Worm (Caenorhabditis elegans) whole organism, midembryonic: Measurements from ENCODE around the gene C49C8.1.

ENCODE experiments used
- T22C8.4 ChIP-seq: fragments of 200-800 bp; sonication (Bioruptor generic); IDR thresholded peaks from 2 replicates; pipeline ENCODE4 v1.3.6; 2022; ENCODE audit warnings: missing genetic modification characterization, missing compliant biosample characterization
- flt-1 ChIP-seq: fragments of 200-800 bp; sonication (Bioruptor generic); IDR thresholded peaks from 2 replicates; pipeline ENCODE4 v1.3.6; 2022; ENCODE audit warnings: missing genetic modification characterization, missing compliant biosample characterization
- klf-2 ChIP-seq: fragments of 200-800 bp; sonication (Bioruptor generic); conservative IDR thresholded peaks from 2 replicates; pipeline ENCODE4 v1.3.6; 2022; ENCODE audit warnings: missing genetic modification reagents, missing genetic modification characterization, missing compliant biosample characterization
- med-1 ChIP-seq: sonication (generic microtip); optimal IDR thresholded peaks from 2 replicates; lab custom pipeline; 2017; ENCODE audit warnings: missing genetic modification characterization, mild to moderate bottlenecking, missing compliant biosample characterization, antibody characterized with exemption, missing genetic modification reagents; ENCODE audit not compliant: insufficient read depth
- tab-1 ChIP-seq: fragments of 200-800 bp; sonication (Bioruptor generic); IDR thresholded peaks from 2 replicates; pipeline ENCODE4 v1.3.6; 2022; ENCODE audit warnings: missing genetic modification characterization, missing compliant biosample characterization

DNA sequence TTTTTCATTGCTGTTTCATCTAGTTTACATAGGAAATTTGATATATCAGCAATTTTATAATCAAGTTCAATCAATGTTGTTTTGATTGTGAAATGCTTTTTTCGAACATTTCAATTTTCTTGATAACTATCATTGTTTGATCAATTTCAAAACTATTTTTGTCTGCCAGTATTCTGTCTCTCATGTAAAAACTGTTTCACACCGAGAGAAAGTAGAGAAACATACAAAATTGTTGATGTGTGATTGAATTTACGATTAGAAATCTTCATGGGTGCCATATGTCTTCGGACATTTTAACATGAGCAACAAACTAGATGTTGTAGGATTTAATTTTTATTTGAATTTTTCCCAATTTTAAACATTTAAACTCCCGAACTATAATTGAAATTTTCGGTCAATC is 3.7 kb upstream of the C49C8.1 start, which contains the start of gene C49C8.2:
- TF ChIP-seq flt-1 (GFP tag; lab: Robert Waterston, UW) (no peak), klf-2 (GFP tag; lab: Robert Waterston, UW) (no peak), med-1 (no peak), T22C8.4 (GFP tag; lab: Robert Waterston, UW) (no peak), tab-1 (GFP tag; lab: Robert Waterston, UW) (no peak)
